Worm (Caenorhabditis elegans): ENCODE data around the gene ril-2.

Gene ril-2

DNA sequence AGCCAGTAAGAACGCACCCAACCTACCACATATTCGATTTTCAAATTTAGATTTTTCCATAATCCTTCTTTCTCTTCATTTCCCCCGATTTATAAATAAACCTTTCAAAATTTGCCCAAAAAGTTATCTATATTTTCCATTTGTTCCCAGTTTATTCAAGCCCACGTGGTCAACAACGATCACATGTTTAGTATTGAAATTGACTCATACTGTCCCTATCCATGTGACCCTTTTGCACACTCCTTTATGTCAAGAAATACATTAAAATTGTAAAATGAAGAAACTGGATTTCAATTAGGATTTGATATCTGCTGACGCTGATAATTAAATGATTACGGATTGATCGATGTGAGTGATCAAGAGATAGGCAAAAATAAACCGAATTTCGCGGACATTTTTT is 36.3 kb upstream of the ril-2 start (continued):
- TF ChIP-seq elt-1 (tag; optimal IDR thresholded peaks at IDR 0.05) (no peak), nhr-237 (tag; optimal IDR thresholded peaks at IDR 0.05) (no peak), mab-5 (tag; optimal IDR thresholded peaks at IDR 0.05) (no peak), unc-55 (GFP tag; optimal IDR thresholded peaks at IDR 0.05) (no peak), nhr-129 (tag; optimal IDR thresholded peaks at IDR 0.05) (peak; percentile 83), aly-2 (tag; optimal IDR thresholded peaks at IDR 0.05) (no peak), ztf-4 (tag; optimal IDR thresholded peaks at IDR 0.05) (peak; percentile 4), snpc-4 (tag; optimal IDR thresholded peaks at IDR 0.05) (no peak)

DNA sequence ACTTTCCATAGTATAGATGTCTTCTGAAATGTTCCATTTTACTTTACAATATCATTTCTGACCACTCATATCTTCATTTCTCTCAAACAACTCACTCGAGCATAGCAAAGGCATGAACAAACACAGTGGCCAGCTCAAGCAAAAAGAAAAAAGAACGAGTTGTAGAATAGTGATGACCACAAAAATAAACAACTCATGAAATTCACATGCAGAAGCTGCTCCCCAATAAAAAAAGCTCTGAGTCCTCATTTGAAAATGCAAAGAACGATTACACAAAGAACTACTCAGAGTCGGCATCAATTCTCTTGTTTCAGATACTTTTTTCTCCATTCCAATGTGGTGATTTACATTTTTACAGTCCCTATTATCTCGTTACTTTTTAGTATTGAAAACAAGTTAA is 35.8 kb upstream of the ril-2 start:
- TF ChIP-seq sma-9 (GFP tag; optimal IDR thresholded peaks at IDR 0.05): peak; percentile 55
- no peak for TF ChIP-seq sma-9 (tag; optimal IDR thresholded peaks at IDR 0.05)
- no peak for TF ChIP-seq peb-1 (tag; optimal IDR thresholded peaks at IDR 0.05)

DNA sequence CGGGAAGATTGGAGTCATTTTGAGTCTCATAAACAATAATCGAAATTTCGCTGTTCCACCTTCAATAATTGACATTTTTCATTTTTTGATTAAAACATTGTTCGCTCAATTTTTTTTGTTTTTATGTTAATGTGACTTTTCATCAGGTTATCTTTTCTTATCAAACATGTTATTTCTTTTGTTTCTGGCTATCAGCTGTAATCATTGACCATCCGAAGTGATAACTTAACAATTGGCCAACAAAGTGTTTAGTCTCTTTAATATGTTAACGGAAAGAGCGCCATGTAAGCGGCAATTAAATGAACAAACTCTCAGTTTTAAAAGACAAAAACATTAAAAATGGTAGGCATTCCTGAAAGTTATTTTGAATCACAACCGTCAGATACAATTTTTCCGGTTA is 35.1 kb upstream of the ril-2 start:
- TF ChIP-seq nhr-23 (tag; optimal IDR thresholded peaks at IDR 0.05) (no peak), snpc-4 (tag; optimal IDR thresholded peaks at IDR 0.05) (no peak), sma-9 (GFP tag; optimal IDR thresholded peaks at IDR 0.05) (no peak), sma-9 (tag; optimal IDR thresholded peaks at IDR 0.05) (no peak), nhr-6 (tag; optimal IDR thresholded peaks at IDR 0.05) (no peak), nhr-77 (tag; optimal IDR thresholded peaks at IDR 0.05) (no peak), ceh-82 (tag; optimal IDR thresholded peaks at IDR 0.05) (no peak), nhr-21 (tag; optimal IDR thresholded peaks at IDR 0.05) (no peak), mbf-1 (tag; optimal IDR thresholded peaks at IDR 0.05) (no peak), lin-39 (tag; optimal IDR thresholded peaks at IDR 0.05) (no peak), alr-1 (tag; optimal IDR thresholded peaks at IDR 0.05) (no peak), mab-5 (tag; optimal IDR thresholded peaks at IDR 0.05) (no peak), ztf-4 (tag; optimal IDR thresholded peaks at IDR 0.05) (no peak), nhr-11 (tag; optimal IDR thresholded peaks at IDR 0.05) (no peak), aly-2 (tag; optimal IDR thresholded peaks at IDR 0.05) (no peak), sma-3 (GFP tag; optimal IDR thresholded peaks at IDR 0.05) (no peak), elt-3 (tag; optimal IDR thresholded peaks at IDR 0.05) (no peak), ceh-16 (tag; optimal IDR thresholded peaks at IDR 0.05) (no peak), gmeb-1 (tag; optimal IDR thresholded peaks at IDR 0.05) (no peak), nhr-237 (tag; optimal IDR thresholded peaks at IDR 0.05) (no peak), nhr-12 (tag; optimal IDR thresholded peaks at IDR 0.05) (no peak)

DNA sequence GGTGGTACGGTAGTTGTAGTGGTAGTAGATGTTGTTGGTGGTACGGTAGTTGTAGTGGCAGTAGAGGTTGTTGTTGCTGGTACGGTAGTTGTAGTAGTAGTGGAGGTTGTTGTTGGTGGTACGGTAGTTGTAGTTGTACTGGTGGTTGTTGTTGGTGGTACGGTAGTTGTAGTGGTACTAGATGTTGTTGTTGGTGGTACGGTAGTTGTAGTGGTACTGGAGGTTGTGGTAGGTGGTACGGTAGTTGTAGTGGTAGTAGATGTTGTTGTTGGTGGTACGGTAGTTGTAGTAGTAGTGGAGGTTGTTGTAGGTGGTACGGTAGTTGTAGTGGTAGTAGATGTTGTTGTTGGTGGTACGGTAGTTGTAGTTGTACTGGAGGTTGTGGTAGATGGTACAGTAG is 34.1 kb upstream of the ril-2 start:
- TF ChIP-seq egl-27 (tag; optimal IDR thresholded peaks at IDR 0.05) (no peak), ztf-11 (tag; optimal IDR thresholded peaks at IDR 0.05) (no peak), C34F6.9 (tag; optimal IDR thresholded peaks at IDR 0.05) (no peak), skn-1 (tag; optimal IDR thresholded peaks at IDR 0.05) (no peak), nhr-6 (tag; optimal IDR thresholded peaks at IDR 0.05) (no peak), lin-39 (tag; optimal IDR thresholded peaks at IDR 0.05) (no peak), fos-1 (tag; optimal IDR thresholded peaks at IDR 0.05) (no peak), nhr-21 (tag; optimal IDR thresholded peaks at IDR 0.05) (no peak), lin-13 (GFP tag; optimal IDR thresholded peaks at IDR 0.05) (no peak), sma-9 (GFP tag; optimal IDR thresholded peaks at IDR 0.05) (no peak), sma-9 (tag; optimal IDR thresholded peaks at IDR 0.05) (no peak), alr-1 (tag; optimal IDR thresholded peaks at IDR 0.05) (no peak), lsy-2 (tag; optimal IDR thresholded peaks at IDR 0.05) (no peak), crh-2 (tag; optimal IDR thresholded peaks at IDR 0.05) (no peak), ztf-4 (tag; optimal IDR thresholded peaks at IDR 0.05) (no peak)

DNA sequence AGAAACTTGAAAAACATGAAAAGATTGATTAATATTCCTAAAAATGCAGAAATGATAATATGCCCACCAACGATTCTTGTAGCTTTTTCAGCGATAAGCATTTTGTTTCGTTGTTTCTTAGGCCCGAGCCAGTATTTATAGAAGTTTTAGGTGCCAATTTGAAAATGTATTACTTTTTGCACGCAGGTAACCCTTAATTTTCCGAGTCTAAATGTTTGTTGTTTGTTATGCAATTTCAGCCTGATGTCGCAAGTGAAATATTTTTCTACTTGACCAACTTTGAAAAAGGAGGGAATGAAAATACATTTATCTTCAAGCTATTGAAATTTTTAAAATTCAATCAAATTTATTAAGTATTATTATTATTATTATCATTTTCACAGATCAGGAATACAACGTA is 33.1 kb upstream of the ril-2 start, which contains the start of gene srx-113:
TSS of gene srx-113 (minus strand) at position 101 of the 400 bp plus-strand sequence.
- TF ChIP-seq egl-27 (tag; optimal IDR thresholded peaks at IDR 0.05) (no peak), lin-11 (tag; optimal IDR thresholded peaks at IDR 0.05) (no peak), R02D3.7 (tag; optimal IDR thresholded peaks at IDR 0.05) (no peak), nhr-11 (tag; optimal IDR thresholded peaks at IDR 0.05) (no peak), mab-5 (tag; optimal IDR thresholded peaks at IDR 0.05) (no peak), crh-2 (tag; optimal IDR thresholded peaks at IDR 0.05) (no peak), zag-1 (tag; optimal IDR thresholded peaks at IDR 0.05) (no peak), mbf-1 (tag; optimal IDR thresholded peaks at IDR 0.05) (no peak)
